Fruit fly (Drosophila melanogaster): Measurements from ENCODE around the gene CG10801.

CG10801 gene

dm6 chrX:3473636-3474035, 13.2 kb downstream of the CG10801 start:
- TF ChIP-seq CG15710 (tag; optimal IDR thresholded peaks at IDR 0.05) = peak; percentile 10
- no peak for TF ChIP-seq CG8301 (tag; optimal IDR thresholded peaks at IDR 0.05)
- TF ChIP-seq rn (GFP tag; IDR thresholded peaks at IDR 0.05) = no peak
- no peak for TF ChIP-seq Pif1B (GFP tag; optimal IDR thresholded peaks at IDR 0.05)
- TF ChIP-seq CG17806 (tag; optimal IDR thresholded peaks at IDR 0.05) = no peak
- TF ChIP-seq gl (tag; optimal IDR thresholded peaks at IDR 0.05) = no peak
- no peak for TF ChIP-seq CG10348 (GFP tag; IDR thresholded peaks at IDR 0.05)

dm6 chrX:3474476-3475439, 14.4 kb downstream of the CG10801 start, which contains the start of gene CG12206:
Gene CG12206 (minus strand): TSS chrX:3474524.
- TF ChIP-seq CG13204 (GFP tag; optimal IDR thresholded peaks at IDR 0.05) (peak; percentile 85), fd96Ca (GFP tag; IDR thresholded peaks at IDR 0.05) (peak; percentile 72; the same call in 2 of the 3 replicates), CG17806 (tag; optimal IDR thresholded peaks at IDR 0.05) (peak; percentile 80), CG14655 (GFP tag; optimal IDR thresholded peaks at IDR 0.05) (peak; percentile 82), gl (tag; optimal IDR thresholded peaks at IDR 0.05) (peak; percentile 87), CG34367 (tag; optimal IDR thresholded peaks at IDR 0.05) (peak; percentile 89), CG15710 (tag; optimal IDR thresholded peaks at IDR 0.05) (peak; percentile 92), rn (GFP tag; IDR thresholded peaks at IDR 0.05) (peak; percentile 31; the same call in 1 of the 2 replicates), EcR (GFP tag; optimal IDR thresholded peaks at IDR 0.05) (peak; percentile 49), CG8159 (tag; optimal IDR thresholded peaks at IDR 0.05) (peak; percentile 93), Snoo (tag; optimal IDR thresholded peaks at IDR 0.05) (peak; percentile 78), D1 (tag; optimal IDR thresholded peaks at IDR 0.05) (peak; percentile 76), CG12605 (GFP tag; IDR thresholded peaks at IDR 0.05) (peak; percentile 88), CG8301 (tag; optimal IDR thresholded peaks at IDR 0.05) (peak; percentile 75), Ets98B (GFP tag; IDR thresholded peaks at IDR 0.05) (peak; percentile 50), Pif1A (GFP tag; optimal IDR thresholded peaks at IDR 0.05) (peak; percentile 80), CG4496 (GFP tag; IDR thresholded peaks at IDR 0.05) (peak; percentile 87), Pif1B (GFP tag; optimal IDR thresholded peaks at IDR 0.05) (peak; percentile 77), CG32121 (GFP tag; IDR thresholded peaks at IDR 0.05) (peak; percentile 73), CG9948 (tag; optimal IDR thresholded peaks at IDR 0.05) (peak; percentile 88), CG10348 (GFP tag; IDR thresholded peaks at IDR 0.05) (no peak)

dm6 chrX:3476009-3476408, 15.6 kb downstream of the CG10801 start:
- peak; percentile 68 for TF ChIP-seq CG12605 (GFP tag; IDR thresholded peaks at IDR 0.05)
- TF ChIP-seq CG10348 (GFP tag; IDR thresholded peaks at IDR 0.05) = peak; percentile 22; the same call in 1 of the 2 replicates
- peak; percentile 69 for TF ChIP-seq CG9948 (tag; optimal IDR thresholded peaks at IDR 0.05)
- TF ChIP-seq D1 (tag; optimal IDR thresholded peaks at IDR 0.05) = peak; percentile 26
- peak; percentile 78 for TF ChIP-seq CG8301 (tag; optimal IDR thresholded peaks at IDR 0.05)
- peak; percentile 87 for TF ChIP-seq CG4496 (GFP tag; IDR thresholded peaks at IDR 0.05)
- no peak for TF ChIP-seq EcR (GFP tag; optimal IDR thresholded peaks at IDR 0.05)
- peak; percentile 85 for TF ChIP-seq CG14655 (GFP tag; optimal IDR thresholded peaks at IDR 0.05)
- TF ChIP-seq CG15710 (tag; optimal IDR thresholded peaks at IDR 0.05) = peak; percentile 64
- TF ChIP-seq Pif1A (GFP tag; optimal IDR thresholded peaks at IDR 0.05) = peak; percentile 72
- peak; percentile 18 for TF ChIP-seq gl (tag; optimal IDR thresholded peaks at IDR 0.05)
- TF ChIP-seq fd96Ca (GFP tag; IDR thresholded peaks at IDR 0.05) = peak; percentile 52; the same call in 2 of the 3 replicates
- TF ChIP-seq rn (GFP tag; IDR thresholded peaks at IDR 0.05) = peak; percentile 61
- TF ChIP-seq CG32121 (GFP tag; IDR thresholded peaks at IDR 0.05) = peak; percentile 65
- peak; percentile 69 for TF ChIP-seq Snoo (tag; optimal IDR thresholded peaks at IDR 0.05)
- peak; percentile 74 for TF ChIP-seq Ets98B (GFP tag; IDR thresholded peaks at IDR 0.05)
- TF ChIP-seq CG34367 (tag; optimal IDR thresholded peaks at IDR 0.05) = peak; percentile 63
- TF ChIP-seq CG17806 (tag; optimal IDR thresholded peaks at IDR 0.05) = peak; percentile 73
- TF ChIP-seq CG13204 (GFP tag; optimal IDR thresholded peaks at IDR 0.05) = no peak
- peak; percentile 67 for TF ChIP-seq Pif1B (GFP tag; optimal IDR thresholded peaks at IDR 0.05)
- peak; percentile 74 for TF ChIP-seq CG8159 (tag; optimal IDR thresholded peaks at IDR 0.05)

dm6 chrX:3481034-3481433, 20.6 kb downstream of the CG10801 start:
- TF ChIP-seq CG32121 (GFP tag; IDR thresholded peaks at IDR 0.05) = no peak
- TF ChIP-seq fd96Ca (GFP tag; IDR thresholded peaks at IDR 0.05) = no peak
- TF ChIP-seq Ets98B (GFP tag; IDR thresholded peaks at IDR 0.05) = peak; percentile 40; the same call in 1 of the 2 replicates
- no peak for TF ChIP-seq CG9948 (tag; optimal IDR thresholded peaks at IDR 0.05)
- no peak for TF ChIP-seq CG12605 (GFP tag; IDR thresholded peaks at IDR 0.05)
- no peak for TF ChIP-seq Snoo (tag; optimal IDR thresholded peaks at IDR 0.05)
- peak; percentile 34; the same call in 1 of the 3 replicates for TF ChIP-seq CG4496 (GFP tag; IDR thresholded peaks at IDR 0.05)
- no peak for TF ChIP-seq Pif1A (GFP tag; optimal IDR thresholded peaks at IDR 0.05)
- peak; percentile 33 for TF ChIP-seq D1 (tag; optimal IDR thresholded peaks at IDR 0.05)
- TF ChIP-seq CG15710 (tag; optimal IDR thresholded peaks at IDR 0.05) = no peak
- peak; percentile 43 for TF ChIP-seq EcR (GFP tag; optimal IDR thresholded peaks at IDR 0.05)
